Fruit fly (Drosophila melanogaster) whole organism, prepupa: ENCODE measurements around the gene nAChRalpha6.

Experiments used
- CG1621 ChIP-seq: fragments of 200-800 bp; sonication (Bioruptor generic); optimal IDR thresholded peaks from 3 replicates; lab custom pipeline; 2018; ENCODE audit warnings: missing biosample characterization, mild to moderate bottlenecking, missing genetic modification characterization
- CG31627 ChIP-seq: fragments of 200-800 bp; sonication (Bioruptor generic); optimal IDR thresholded peaks from 3 replicates; lab custom pipeline; 2016; ENCODE audit warnings: missing biosample characterization, missing genetic modification characterization
- CG34406 ChIP-seq: fragments of 200-800 bp; sonication (Bioruptor generic); optimal IDR thresholded peaks from 3 replicates; lab custom pipeline; 2016; ENCODE audit warnings: missing biosample characterization, missing genetic modification characterization
- CG3919 ChIP-seq: fragments of 200-800 bp; sonication (Bioruptor generic); optimal IDR thresholded peaks from 3 replicates; lab custom pipeline; 2016; ENCODE audit warnings: missing biosample characterization, missing genetic modification characterization
- CG6792 ChIP-seq: fragments of 200-800 bp; sonication (Bioruptor generic); optimal IDR thresholded peaks from 3 replicates; lab custom pipeline; 2016; ENCODE audit warnings: missing biosample characterization, missing genetic modification characterization
- CG9139 ChIP-seq: fragments of 200-800 bp; sonication (Bioruptor generic); optimal IDR thresholded peaks from 3 replicates; lab custom pipeline; 2017; ENCODE audit warnings: missing biosample characterization, mild to moderate bottlenecking, missing genetic modification characterization
- Ets96B ChIP-seq: fragments of 200-800 bp; optimal IDR thresholded peaks from 2 replicates; lab custom pipeline; 2019; ENCODE audit warnings: missing biosample characterization, mild to moderate bottlenecking, missing genetic modification characterization, moderate library complexity
- Hr38 ChIP-seq: sonication (Bioruptor generic); optimal IDR thresholded peaks from 2 replicates; lab custom pipeline; 2016; ENCODE audit warnings: missing biosample characterization, missing genetic modification characterization
- Hr4 ChIP-seq: fragments of 200-800 bp; sonication (Bioruptor generic); optimal IDR thresholded peaks from 3 replicates; lab custom pipeline; 2016; ENCODE audit warnings: missing biosample characterization, missing genetic modification characterization
- cyc ChIP-seq: fragments of 200-800 bp; sonication (Bioruptor generic); optimal IDR thresholded peaks from 3 replicates; lab custom pipeline; 2016; ENCODE audit warnings: missing biosample characterization, missing genetic modification characterization
- dsx ChIP-seq: fragments of 200-800 bp; optimal IDR thresholded peaks from 3 replicates; lab custom pipeline; 2019; ENCODE audit warnings: missing biosample characterization, mild to moderate bottlenecking, missing genetic modification characterization, moderate library complexity; ENCODE audit not compliant: poor library complexity, severe bottlenecking
- fkh ChIP-seq: fragments of 200-800 bp; sonication (Bioruptor generic); optimal IDR thresholded peaks from 3 replicates; lab custom pipeline; 2017; ENCODE audit warnings: missing biosample characterization, mild to moderate bottlenecking, missing genetic modification characterization, moderate library complexity
- svp ChIP-seq: fragments of 200-800 bp; sonication (Bioruptor generic); peaks from one replicate; lab custom pipeline; 2016; ENCODE audit warnings: missing biosample characterization, missing genetic modification characterization

DNA sequence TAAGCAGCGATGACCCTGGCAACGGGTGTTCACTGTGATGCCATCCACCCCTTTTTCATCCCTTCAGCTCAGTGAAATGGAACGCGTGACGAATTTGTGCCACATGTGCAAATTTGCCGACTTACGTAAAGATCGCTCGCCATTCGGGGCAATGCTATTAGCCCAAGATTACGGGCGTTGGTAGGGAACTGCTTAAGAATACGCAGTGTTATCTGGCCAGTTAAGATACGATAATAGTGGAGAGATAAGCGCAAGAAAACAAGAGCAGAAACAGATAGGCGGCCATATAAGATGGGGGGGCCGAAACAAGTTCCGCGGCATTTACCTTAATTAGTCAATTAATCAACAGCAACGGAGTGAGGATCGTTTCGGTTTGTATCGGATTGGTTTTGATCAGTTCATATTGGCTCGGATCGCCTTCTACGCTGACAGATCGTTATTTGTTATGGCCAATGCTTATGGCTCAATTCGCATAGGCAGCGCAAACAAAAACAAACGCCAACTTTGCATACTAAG, 100.1 kb downstream of the nAChRalpha6 start:
- no peak for TF ChIP-seq Hr38
- TF ChIP-seq Ets96B (tag; lab: Kevin White, UChicago), result no peak
- no peak for TF ChIP-seq CG3919 (GFP tag; lab: Kevin White, UChicago)
- TF ChIP-seq dsx (GFP tag; lab: Kevin White, UChicago), result no peak
- TF ChIP-seq CG6792 (GFP tag; lab: Kevin White, UChicago), result peak; percentile 43
- peak; percentile 25 for TF ChIP-seq CG9139 (GFP tag; lab: Kevin White, UChicago)
- no peak for TF ChIP-seq CG31627
- TF ChIP-seq CG1621 (tag; lab: Kevin White, UChicago), result peak; percentile 1
- TF ChIP-seq Hr4 (GFP tag; lab: Kevin White, UChicago), result no peak
- peak; percentile 62 for TF ChIP-seq fkh (GFP tag; lab: Kevin White, UChicago)
- TF ChIP-seq cyc, result no peak
- no peak for TF ChIP-seq CG34406 (GFP tag; lab: Kevin White, UChicago)
- no peak for TF ChIP-seq svp (GFP tag; lab: Kevin White, UChicago)
